Fruit fly (Drosophila melanogaster) whole organism, embryonic: ENCODE measurements around the gene plum.
A peak's percentile ranks its signal among the peaks of the same experiment; 100 is the strongest.

Source experiments
- Bgb ChIP-seq: fragments of 200-800 bp; sonication (Bioruptor generic); IDR thresholded peaks from 2 replicates; pipeline ENCODE4 v1.3.6; 2022; ENCODE audit warnings: missing biosample characterization, missing genetic modification characterization; ENCODE audit not compliant: partially characterized antibody
- CG10321 ChIP-seq: fragments of 200-800 bp; sonication (Bioruptor generic); IDR thresholded peaks from 2 replicates; pipeline ENCODE4 v1.3.6; 2022; ENCODE audit warnings: missing biosample characterization, missing genetic modification characterization
- CG10979 ChIP-seq: fragments of 200-800 bp; sonication (Bioruptor generic); optimal IDR thresholded peaks from 2 replicates; lab custom pipeline; 2018; ENCODE audit warnings: missing biosample characterization, mild to moderate bottlenecking, missing genetic modification characterization, moderate library complexity
- CG11085 ChIP-seq: fragments of 200-800 bp; sonication (Bioruptor generic); IDR thresholded peaks from 2 replicates; pipeline ENCODE4 v1.3.6; 2022; ENCODE audit warnings: missing biosample characterization, missing genetic modification characterization
- CG13624 ChIP-seq: fragments of 200-800 bp; sonication (Bioruptor generic); optimal IDR thresholded peaks from 2 replicates; lab custom pipeline; 2016; ENCODE audit warnings: missing biosample characterization, missing genetic modification characterization
- CG13894 ChIP-seq: fragments of 200-800 bp; sonication (Bioruptor generic); optimal IDR thresholded peaks from 3 replicates; lab custom pipeline; 2018; ENCODE audit warnings: missing biosample characterization, mild to moderate bottlenecking, missing genetic modification characterization, moderate library complexity
- CG14050 ChIP-seq: fragments of 200-800 bp; sonication (Bioruptor generic); IDR thresholded peaks from 3 replicates; pipeline ENCODE4 v1.3.6; 2022; ENCODE audit warnings: missing biosample characterization, missing genetic modification characterization
- CG15011 ChIP-seq: fragments of 200-800 bp; sonication (Bioruptor generic); optimal IDR thresholded peaks from 3 replicates; lab custom pipeline; 2018; ENCODE audit warnings: missing biosample characterization, mild to moderate bottlenecking, missing genetic modification characterization
- CG1603 ChIP-seq: fragments of 200-800 bp; sonication (Bioruptor generic); optimal IDR thresholded peaks from 2 replicates; lab custom pipeline; 2019; ENCODE audit warnings: missing biosample characterization, mild to moderate bottlenecking, missing genetic modification characterization, moderate library complexity
- CG16813 ChIP-seq: fragments of 200-800 bp; sonication (Bioruptor generic); IDR thresholded peaks from 3 replicates; pipeline ENCODE4 v1.3.6; 2022; ENCODE audit warnings: missing biosample characterization, missing genetic modification characterization; ENCODE audit not compliant: partially characterized antibody
- CG17612 ChIP-seq: fragments of 200-800 bp; sonication (Bioruptor generic); IDR thresholded peaks from 2 replicates; pipeline ENCODE4 v1.3.6; 2022; ENCODE audit warnings: missing biosample characterization, missing genetic modification characterization
- CG18599 ChIP-seq: fragments of 200-800 bp; sonication (Bioruptor generic); optimal IDR thresholded peaks from 3 replicates; lab custom pipeline; 2017; ENCODE audit warnings: missing biosample characterization, missing genetic modification characterization, mild to moderate bottlenecking, moderate library complexity, missing genetic modification reagents
- CG31441 ChIP-seq: fragments of 200-800 bp; sonication (Bioruptor generic); IDR thresholded peaks from 2 replicates; pipeline ENCODE4 v1.3.6; 2022; ENCODE audit warnings: missing biosample characterization, missing genetic modification characterization
- CG32772 ChIP-seq: fragments of 200-800 bp; sonication (Bioruptor generic); IDR thresholded peaks from 2 replicates; pipeline ENCODE4 v1.3.6; 2022; ENCODE audit warnings: missing biosample characterization, missing genetic modification characterization
- CG34224 ChIP-seq: fragments of 200-800 bp; sonication (Bioruptor generic); IDR thresholded peaks from 3 replicates; pipeline ENCODE4 v1.3.6; 2022; ENCODE audit warnings: missing biosample characterization, missing genetic modification characterization; ENCODE audit not compliant: partially characterized antibody
- CG4707 ChIP-seq: fragments of 200-800 bp; sonication (Bioruptor generic); optimal IDR thresholded peaks from 2 replicates; lab custom pipeline; 2018; ENCODE audit warnings: missing biosample characterization, mild to moderate bottlenecking, missing genetic modification characterization, moderate library complexity
- CG4820 ChIP-seq: fragments of 200-800 bp; sonication (Bioruptor generic); optimal IDR thresholded peaks from 3 replicates; lab custom pipeline; 2016; ENCODE audit warnings: missing biosample characterization, missing genetic modification characterization
- CG6272 ChIP-seq: fragments of 200-800 bp; sonication (Bioruptor generic); IDR thresholded peaks from 2 replicates; pipeline ENCODE4 v1.3.6; 2022; ENCODE audit warnings: missing biosample characterization, missing genetic modification characterization
- CG6683 ChIP-seq: fragments of 200-800 bp; sonication (Bioruptor generic); optimal IDR thresholded peaks from 2 replicates; lab custom pipeline; 2017; ENCODE audit warnings: missing biosample characterization, mild to moderate bottlenecking, missing genetic modification characterization, missing genetic modification reagents
- CG6689 ChIP-seq: fragments of 200-800 bp; sonication (Bioruptor generic); IDR thresholded peaks from 2 replicates; pipeline ENCODE4 v1.3.6; 2022; ENCODE audit warnings: missing biosample characterization, missing genetic modification characterization
- CG7556 ChIP-seq: fragments of 200-800 bp; sonication (Bioruptor generic); optimal IDR thresholded peaks from 2 replicates; lab custom pipeline; 2017; ENCODE audit warnings: missing biosample characterization, mild to moderate bottlenecking, missing genetic modification characterization
- CG7839 ChIP-seq: fragments of 200-800 bp; sonication (Bioruptor generic); optimal IDR thresholded peaks from 3 replicates; lab custom pipeline; 2018; ENCODE audit warnings: missing biosample characterization, mild to moderate bottlenecking, missing genetic modification characterization, moderate library complexity
- CG8281 ChIP-seq: fragments of 200-800 bp; sonication (Bioruptor generic); optimal IDR thresholded peaks from 2 replicates; lab custom pipeline; 2018; ENCODE audit warnings: missing biosample characterization, mild to moderate bottlenecking, missing genetic modification characterization, moderate library complexity
- CG8290 ChIP-seq, 3 experiments: fragments of 200-800 bp; sonication (Bioruptor generic); optimal IDR thresholded peaks; 2 replicates each; lab custom pipeline; 2016 to 2019; ENCODE audit warnings: missing biosample characterization in 3 of 3, missing genetic modification characterization in 3 of 3, mild to moderate bottlenecking in 2 of 3, moderate library complexity in 1 of 3
- CG9797 ChIP-seq: fragments of 200-800 bp; sonication (Bioruptor generic); optimal IDR thresholded peaks from 3 replicates; lab custom pipeline; 2018; ENCODE audit warnings: missing biosample characterization, mild to moderate bottlenecking, missing genetic modification characterization
- CG9932 ChIP-seq: fragments of 200-800 bp; sonication (Bioruptor generic); IDR thresholded peaks from 2 replicates; pipeline ENCODE4 v1.3.6; 2022; ENCODE audit warnings: missing biosample characterization, missing genetic modification characterization
- Doc2 ChIP-seq: fragments of 200-800 bp; sonication (Bioruptor generic); IDR thresholded peaks from 2 replicates; pipeline ENCODE4 v1.3.6; 2022; ENCODE audit warnings: missing biosample characterization, missing genetic modification characterization
- E2f2 ChIP-seq: fragments of 200-800 bp; sonication (Bioruptor generic); IDR thresholded peaks from 2 replicates; pipeline ENCODE4 v1.3.6; 2022; ENCODE audit warnings: missing biosample characterization, missing genetic modification characterization
- Meics ChIP-seq: fragments of 200-800 bp; sonication (Bioruptor generic); optimal IDR thresholded peaks from 2 replicates; lab custom pipeline; 2017; ENCODE audit warnings: missing biosample characterization, mild to moderate bottlenecking, missing genetic modification characterization
- Nf-YA ChIP-seq: fragments of 200-800 bp; sonication (Bioruptor generic); IDR thresholded peaks from 2 replicates; pipeline ENCODE4 v1.3.6; 2022; ENCODE audit warnings: missing biosample characterization, missing genetic modification characterization
- Poxn ChIP-seq: fragments of 200-800 bp; sonication (Bioruptor generic); IDR thresholded peaks from 2 replicates; pipeline ENCODE4 v1.3.6; 2022; ENCODE audit warnings: missing biosample characterization, missing genetic modification characterization
- Six4 ChIP-seq: fragments of 200-800 bp; sonication (Bioruptor generic); optimal IDR thresholded peaks from 2 replicates; lab custom pipeline; 2016; ENCODE audit warnings: missing biosample characterization, missing genetic modification characterization
- Spps ChIP-seq: fragments of 200-800 bp; sonication (Bioruptor generic); optimal IDR thresholded peaks from 2 replicates; lab custom pipeline; 2018; ENCODE audit warnings: missing biosample characterization, mild to moderate bottlenecking, missing genetic modification characterization
- Sry-δ ChIP-seq: fragments of 200-800 bp; sonication (Bioruptor generic); optimal IDR thresholded peaks from 2 replicates; lab custom pipeline; 2016; ENCODE audit warnings: missing biosample characterization, missing genetic modification characterization
- ac ChIP-seq: fragments of 200-800 bp; sonication (Bioruptor generic); optimal IDR thresholded peaks from 3 replicates; lab custom pipeline; 2017; ENCODE audit warnings: missing biosample characterization, mild to moderate bottlenecking, missing genetic modification characterization
- az2 ChIP-seq: fragments of 200-800 bp; sonication (Bioruptor generic); optimal IDR thresholded peaks from 3 replicates; lab custom pipeline; 2016; ENCODE audit warnings: missing biosample characterization, missing genetic modification characterization
- caup ChIP-seq: fragments of 200-800 bp; sonication (Bioruptor generic); optimal IDR thresholded peaks from 3 replicates; lab custom pipeline; 2017; ENCODE audit warnings: missing biosample characterization, mild to moderate bottlenecking, missing genetic modification characterization, moderate library complexity; ENCODE audit not compliant: severe bottlenecking
- cg ChIP-seq: fragments of 200-800 bp; sonication (Bioruptor generic); optimal IDR thresholded peaks from 3 replicates; lab custom pipeline; 2019; ENCODE audit warnings: missing biosample characterization, mild to moderate bottlenecking, missing genetic modification characterization, moderate library complexity
- dysf ChIP-seq: fragments of 200-800 bp; sonication (Bioruptor generic); IDR thresholded peaks from 3 replicates; pipeline ENCODE4 v1.3.6; 2022; ENCODE audit warnings: missing biosample characterization, missing genetic modification characterization
- en ChIP-seq: fragments of 200-800 bp; sonication (Bioruptor generic); optimal IDR thresholded peaks from 2 replicates; lab custom pipeline; 2016; ENCODE audit warnings: missing biosample characterization, missing genetic modification characterization
- fd102C ChIP-seq: fragments of 200-800 bp; sonication (Bioruptor generic); optimal IDR thresholded peaks from 2 replicates; lab custom pipeline; 2018; ENCODE audit warnings: missing biosample characterization, mild to moderate bottlenecking, missing genetic modification characterization, moderate library complexity
- lov ChIP-seq, 2 experiments: fragments of 200-800 bp in 1 of 2; fragments of >200 bp in 1 of 2; sonication (Bioruptor generic) in 1 of 2; IDR thresholded peaks in 1 of 2; optimal IDR thresholded peaks in 1 of 2; 2 replicates in 1 of 2; 3 replicates in 1 of 2; pipeline versions ENCODE4 v1.3.6 to Lab custom; 2017 to 2022; ENCODE audit warnings: missing biosample characterization in 1 of 2, missing genetic modification characterization in 1 of 2
- mam ChIP-seq: fragments of 200-800 bp; sonication (Bioruptor generic); optimal IDR thresholded peaks from 3 replicates; lab custom pipeline; 2016; ENCODE audit warnings: missing biosample characterization, missing genetic modification characterization
- peb ChIP-seq: fragments of 200-800 bp; sonication (Bioruptor generic); IDR thresholded peaks from 2 replicates; pipeline ENCODE4 v1.3.6; 2022; ENCODE audit warnings: missing biosample characterization, missing genetic modification characterization
- prd ChIP-seq, 3 experiments: fragments of >200 bp in 2 of 3; fragments of 200-800 bp in 1 of 3; sonication (Bioruptor generic) in 1 of 3; optimal IDR thresholded peaks in 2 of 3; IDR thresholded peaks in 1 of 3; 2 replicates in 2 of 3; 3 replicates in 1 of 3; pipeline versions ENCODE4 v1.3.6 to Lab custom; 2017 to 2022; ENCODE audit warnings: missing biosample characterization in 1 of 3, missing genetic modification characterization in 1 of 3
- pzg ChIP-seq: fragments of 200-800 bp; sonication (Bioruptor generic); optimal IDR thresholded peaks from 3 replicates; lab custom pipeline; 2018; ENCODE audit warnings: missing biosample characterization, mild to moderate bottlenecking, missing genetic modification characterization, moderate library complexity
- tio ChIP-seq: fragments of 200-800 bp; sonication (Bioruptor generic); optimal IDR thresholded peaks from 2 replicates; lab custom pipeline; 2017; ENCODE audit warnings: missing biosample characterization, missing genetic modification characterization, inconsistent platforms
- vfl ChIP-seq: fragments of 200-800 bp; sonication (Bioruptor generic); optimal IDR thresholded peaks from 2 replicates; lab custom pipeline; 2016; ENCODE audit warnings: missing biosample characterization, missing genetic modification characterization
- wek ChIP-seq: fragments of 200-800 bp; sonication (Bioruptor generic); optimal IDR thresholded peaks from 3 replicates; lab custom pipeline; 2018; ENCODE audit warnings: missing biosample characterization, mild to moderate bottlenecking, missing genetic modification characterization, moderate library complexity

The plum gene

DNA sequence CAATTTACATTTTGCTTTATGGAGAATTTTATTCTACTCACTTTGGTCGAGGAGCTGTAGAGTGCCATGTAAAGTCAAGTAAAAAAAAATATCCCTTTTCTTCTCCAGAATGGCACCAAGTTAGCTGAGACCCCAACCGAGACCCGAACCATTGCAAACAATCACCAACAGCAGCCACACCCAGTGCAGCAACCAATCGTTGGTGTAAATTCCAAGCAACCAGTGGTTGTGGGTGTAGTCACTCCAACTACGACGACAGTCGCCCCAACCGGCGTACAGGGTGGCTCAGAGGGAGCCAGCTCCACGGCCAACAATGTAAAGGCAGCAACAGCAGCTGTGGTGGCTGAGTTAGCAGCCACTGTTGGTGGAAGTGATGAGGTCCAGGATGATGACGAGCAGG lies 31.8 kb upstream of the plum start (continued):
- TF ChIP-seq fd102C = no peak
- TF ChIP-seq CG6683 = no peak
- peak; percentile 12 for TF ChIP-seq mam
- TF ChIP-seq CG34224 = no peak
- TF ChIP-seq Bgb (GFP tag; lab: Robert Waterston, UW) = peak; percentile 86
- TF ChIP-seq CG10979 = peak; percentile 6
- TF ChIP-seq Six4 (GFP tag; lab: Kevin White, UChicago) = peak; percentile 5
- no peak for TF ChIP-seq CG10321 (GFP tag; lab: Robert Waterston, UW)
- no peak for TF ChIP-seq peb (GFP tag; lab: Robert Waterston, UW)
- TF ChIP-seq dysf (GFP tag; lab: Robert Waterston, UW) = 0 out of 3 replicates have a peak, but pooled peaks have one; percentile 26
- peak; percentile 61 for TF ChIP-seq CG16813 (GFP tag; lab: Robert Waterston, UW)
- 0 out of 3 replicates have a peak, but pooled peaks have one; percentile 19 for TF ChIP-seq CG14050 (GFP tag; lab: Robert Waterston, UW)
- no peak for TF ChIP-seq CG32772 (GFP tag; lab: Robert Waterston, UW)
- TF ChIP-seq Poxn = no peak
- TF ChIP-seq CG4707 (GFP tag; lab: Kevin White, UChicago) = no peak
- TF ChIP-seq CG31441 (GFP tag; lab: Robert Waterston, UW) = no peak
- no peak for TF ChIP-seq Doc2
- TF ChIP-seq CG9797 (GFP tag; lab: Kevin White, UChicago) = no peak
- TF ChIP-seq cg (GFP tag; lab: Kevin White, UChicago) = no peak
- TF ChIP-seq vfl (GFP tag; lab: Kevin White, UChicago) = peak; percentile 25
- TF ChIP-seq wek (GFP tag; lab: Kevin White, UChicago) = no peak
- no peak for TF ChIP-seq ac (GFP tag; lab: Kevin White, UChicago)
- peak; percentile 62 for TF ChIP-seq CG9932
- peak; percentile 46 for TF ChIP-seq CG13624 (GFP tag; lab: Kevin White, UChicago)
- TF ChIP-seq CG17612 (GFP tag; lab: Robert Waterston, UW) = no peak
- TF ChIP-seq Nf-YA (GFP tag; lab: Robert Waterston, UW) = no peak
- peak; percentile 65 for TF ChIP-seq CG8290 (GFP tag; optimal IDR thresholded peaks at IDR 0.05; lab: Kevin White, UChicago)
- peak in 1 of 2 experiments; percentile 85 for TF ChIP-seq CG8290 (tag; optimal IDR thresholded peaks at IDR 0.05; lab: Kevin White, UChicago)
- TF ChIP-seq CG8281 (tag; lab: Kevin White, UChicago) = no peak
- no peak for TF ChIP-seq CG6272 (GFP tag; lab: Robert Waterston, UW)
- TF ChIP-seq tio = no peak
- no peak for TF ChIP-seq E2f2 (GFP tag; lab: Robert Waterston, UW)
- no peak for TF ChIP-seq CG11085 (GFP tag; lab: Robert Waterston, UW)
- TF ChIP-seq CG13894 (tag; lab: Kevin White, UChicago) = peak; percentile 39
- TF ChIP-seq CG15011 (GFP tag; lab: Kevin White, UChicago) = no peak
- TF ChIP-seq CG7556 = peak; percentile 8
- TF ChIP-seq CG6689 (GFP tag; lab: Robert Waterston, UW) = no peak
- no peak for TF ChIP-seq lov (optimal IDR thresholded peaks at IDR 0.05; lab: Kevin White, UChicago)
- no peak for TF ChIP-seq lov (GFP tag; IDR thresholded peaks at IDR 0.05; lab: Robert Waterston, UW)
- TF ChIP-seq en (GFP tag; lab: Kevin White, UChicago) = no peak
- TF ChIP-seq CG7839 (tag; lab: Kevin White, UChicago) = peak; percentile 26
- TF ChIP-seq pzg (GFP tag; lab: Kevin White, UChicago) = peak; percentile 43
- no peak for TF ChIP-seq Meics (GFP tag; lab: Kevin White, UChicago)
- TF ChIP-seq az2 (GFP tag; lab: Kevin White, UChicago) = no peak
- TF ChIP-seq prd (optimal IDR thresholded peaks at IDR 0.05; lab: Kevin White, UChicago) = no peak
- 0 out of 3 replicates have a peak, but pooled peaks have one; percentile 31 for TF ChIP-seq prd (GFP tag; IDR thresholded peaks at IDR 0.05; lab: Robert Waterston, UW)
- no peak for TF ChIP-seq caup
- TF ChIP-seq Sry-δ (GFP tag; lab: Kevin White, UChicago) = peak; percentile 39
- TF ChIP-seq CG4820 (GFP tag; lab: Kevin White, UChicago) = no peak
- peak; percentile 62 for TF ChIP-seq CG1603 (tag; lab: Kevin White, UChicago)
- TF ChIP-seq CG18599 (GFP tag; lab: Kevin White, UChicago) = peak; percentile 31
- TF ChIP-seq Spps (tag; lab: Kevin White, UChicago) = no peak
